Worm (Caenorhabditis elegans) whole organism, L3 larva: ENCODE results near the gene C06G4.4.
"Not testable (repeated sequence)": the region's sequence is repeated elsewhere in the genome, so short reads cannot be mapped to it uniquely, and the experiment has no call there.

Experiments used
- R02D3.7 ChIP-seq: fragments of 150-350 bp; optimal IDR thresholded peaks from 2 replicates; lab custom pipeline; 2014; ENCODE audit warnings: missing biosample characterization, missing genetic modification characterization
- ZK546.5 ChIP-seq: sonication (generic microtip); optimal IDR thresholded peaks from 2 replicates; lab custom pipeline; 2017; ENCODE audit warnings: missing biosample characterization, missing genetic modification characterization
- ama-1 ChIP-seq: fragments of 150-350 bp; optimal IDR thresholded peaks from 2 replicates; lab custom pipeline; 2018
- ceh-82 ChIP-seq: fragments of 150-350 bp; optimal IDR thresholded peaks from 2 replicates; lab custom pipeline; 2014; ENCODE audit warnings: missing biosample characterization, missing genetic modification characterization
- ceh-9 ChIP-seq: sonication (generic microtip); optimal IDR thresholded peaks from 2 replicates; lab custom pipeline; 2018; ENCODE audit warnings: missing biosample characterization, missing genetic modification characterization
- egl-5 ChIP-seq: fragments of 150-350 bp; optimal IDR thresholded peaks from 2 replicates; lab custom pipeline; 2017; ENCODE audit warnings: missing biosample characterization, missing genetic modification reagents, missing genetic modification characterization, inconsistent platforms
- elt-1 ChIP-seq: fragments of 150-350 bp; optimal IDR thresholded peaks from 2 replicates; lab custom pipeline; 2014; ENCODE audit warnings: missing biosample characterization, missing genetic modification characterization
- elt-3 ChIP-seq, 3 experiments: fragments of 150-350 bp in 1 of 3; sonication (generic microtip) in 2 of 3; optimal IDR thresholded peaks; 2 replicates in 2 of 3; 4 replicates in 1 of 3; lab custom pipeline; 2014 to 2017; ENCODE audit warnings: missing biosample characterization in 3 of 3, missing genetic modification characterization in 3 of 3
- eor-1 ChIP-seq, 2 experiments: fragments of 150-350 bp; optimal IDR thresholded peaks; 2 replicates each; lab custom pipeline; 2014 to 2018; ENCODE audit warnings: missing biosample characterization in 2 of 2, missing genetic modification characterization in 2 of 2
- fkh-10 ChIP-seq: sonication (generic microtip); optimal IDR thresholded peaks from 2 replicates; lab custom pipeline; 2017; ENCODE audit warnings: missing biosample characterization, missing genetic modification reagents, missing genetic modification characterization
- fkh-2 ChIP-seq: fragments of 150-350 bp; optimal IDR thresholded peaks from 2 replicates; lab custom pipeline; 2014; ENCODE audit warnings: missing biosample characterization, missing genetic modification reagents, missing genetic modification characterization
- hmg-11 ChIP-seq: sonication (generic microtip); optimal IDR thresholded peaks from 2 replicates; lab custom pipeline; 2016; ENCODE audit warnings: missing genetic modification characterization, missing compliant biosample characterization
- jun-1 ChIP-seq: fragments of 150-350 bp; optimal IDR thresholded peaks from 2 replicates; lab custom pipeline; 2014; ENCODE audit warnings: missing biosample characterization, missing genetic modification reagents, missing genetic modification characterization
- lin-15B ChIP-seq: fragments of 150-350 bp; optimal IDR thresholded peaks from 2 replicates; lab custom pipeline; 2014; ENCODE audit warnings: missing biosample characterization, missing genetic modification characterization
- lin-39 ChIP-seq: fragments of 150-350 bp; optimal IDR thresholded peaks from 2 replicates; lab custom pipeline; 2018; ENCODE audit warnings: missing biosample characterization, missing genetic modification reagents, missing genetic modification characterization
- nfya-1 ChIP-seq: sonication (generic microtip); optimal IDR thresholded peaks from 2 replicates; lab custom pipeline; 2017; ENCODE audit warnings: missing genetic modification characterization, mild to moderate bottlenecking, missing compliant biosample characterization, antibody characterized with exemption, moderate library complexity; ENCODE audit not compliant: insufficient read depth
- nhr-11 ChIP-seq: fragments of 150-350 bp; optimal IDR thresholded peaks from 2 replicates; lab custom pipeline; 2014; ENCODE audit warnings: missing biosample characterization, missing genetic modification characterization
- nhr-12 ChIP-seq: fragments of 150-350 bp; optimal IDR thresholded peaks from 2 replicates; lab custom pipeline; 2014; ENCODE audit warnings: missing biosample characterization, missing genetic modification characterization
- nhr-23 ChIP-seq: fragments of 150-350 bp; optimal IDR thresholded peaks from 2 replicates; lab custom pipeline; 2014; ENCODE audit warnings: missing biosample characterization, missing genetic modification reagents, missing genetic modification characterization
- nhr-25 ChIP-seq: sonication (generic microtip); optimal IDR thresholded peaks from 2 replicates; lab custom pipeline; 2017; ENCODE audit warnings: missing biosample characterization, missing genetic modification characterization
- nhr-28 ChIP-seq: fragments of 150-350 bp; optimal IDR thresholded peaks from 2 replicates; lab custom pipeline; 2014; ENCODE audit warnings: missing biosample characterization, missing genetic modification characterization
- nhr-43 ChIP-seq: sonication (generic microtip); optimal IDR thresholded peaks from 2 replicates; lab custom pipeline; 2016; ENCODE audit warnings: mild to moderate bottlenecking, missing genetic modification characterization, missing compliant biosample characterization; ENCODE audit not compliant: poor library complexity, severe bottlenecking
- pha-4 ChIP-seq: fragments of 150-350 bp; optimal IDR thresholded peaks from 2 replicates; lab custom pipeline; 2014; ENCODE audit warnings: missing biosample characterization, missing genetic modification reagents, missing genetic modification characterization
- pqm-1 ChIP-seq: fragments of 150-350 bp; optimal IDR thresholded peaks from 2 replicates; lab custom pipeline; 2017; ENCODE audit warnings: missing biosample characterization, missing genetic modification characterization, inconsistent platforms
- sea-2 ChIP-seq: fragments of 150-350 bp; sonication (generic microtip); optimal IDR thresholded peaks from 4 replicates; lab custom pipeline; 2014; ENCODE audit warnings: missing biosample characterization, missing genetic modification reagents, missing genetic modification characterization
- skn-1 ChIP-seq: fragments of 150-350 bp; optimal IDR thresholded peaks from 2 replicates; lab custom pipeline; 2014; ENCODE audit warnings: missing biosample characterization, missing genetic modification characterization
- tbx-2 ChIP-seq: sonication (generic microtip); optimal IDR thresholded peaks from 2 replicates; lab custom pipeline; 2016; ENCODE audit warnings: mild to moderate bottlenecking, missing genetic modification characterization, missing compliant biosample characterization
- unc-62 ChIP-seq: fragments of 150-350 bp; sonication (generic microtip); optimal IDR thresholded peaks from 4 replicates; lab custom pipeline; 2014; ENCODE audit warnings: missing biosample characterization, missing genetic modification reagents, missing genetic modification characterization
- ztf-4 ChIP-seq: fragments of 150-350 bp; optimal IDR thresholded peaks from 2 replicates; lab custom pipeline; 2014; ENCODE audit warnings: missing biosample characterization, missing genetic modification characterization

Gene C06G4.4

DNA sequence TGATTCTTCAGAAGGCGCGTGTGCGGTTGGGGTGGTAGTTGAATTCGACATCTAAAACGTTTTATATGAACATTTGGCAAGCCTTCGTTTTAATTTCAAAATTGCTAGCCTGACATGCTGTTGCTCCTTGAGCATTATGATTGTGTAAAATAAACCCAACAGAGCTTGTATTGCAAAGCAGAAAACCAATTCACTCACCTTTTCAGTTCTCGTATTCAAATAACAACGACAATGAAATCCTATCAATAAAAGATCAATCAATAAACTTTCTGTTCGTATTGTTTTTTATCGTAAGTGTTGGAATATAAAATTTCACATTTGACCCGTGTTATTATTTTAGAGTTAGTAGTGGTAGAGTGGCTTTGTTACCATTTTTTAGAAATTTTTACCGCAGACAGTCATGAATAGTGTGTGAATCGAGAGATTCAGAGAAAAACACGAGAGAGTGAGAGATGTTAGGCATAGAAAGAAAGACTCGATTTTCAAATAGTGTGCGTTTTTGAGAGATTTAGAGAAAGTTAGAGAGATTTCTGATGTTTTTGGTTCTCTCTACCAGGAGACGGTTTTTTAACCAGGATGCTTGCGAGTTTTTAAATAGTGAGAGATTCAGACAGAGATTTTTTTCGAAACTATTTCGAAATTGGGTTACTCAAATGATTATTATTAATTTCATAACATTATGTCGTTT, 18.5 kb downstream of the C06G4.4 start, which contains the start of gene F54H12.10:
F54H12.10 (minus strand) TSS at position 51 of the 688 bp plus-strand sequence.
- not testable (repeated sequence) for TF ChIP-seq nhr-43 (tag; lab: Kevin White, UChicago); hmg-11 (tag; lab: Kevin White, UChicago); fkh-10 (GFP tag; lab: Kevin White, UChicago)

DNA sequence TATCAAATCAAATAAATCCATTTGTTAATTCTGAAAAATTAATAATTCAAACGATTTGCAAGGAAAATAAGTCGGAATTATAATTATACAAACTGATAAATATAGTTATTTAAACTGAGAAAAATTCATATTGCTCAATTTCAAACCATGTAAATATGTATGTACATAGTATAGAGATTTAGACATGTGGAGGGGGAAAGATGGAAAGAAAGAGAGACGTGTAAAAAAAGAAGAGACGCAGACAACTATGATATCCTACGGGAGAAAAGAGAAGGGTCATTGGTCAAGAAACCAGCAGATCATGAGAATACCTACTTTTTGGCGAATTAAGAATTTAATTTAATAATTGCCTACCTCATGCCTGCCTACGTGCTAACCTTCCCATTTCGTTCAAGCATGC, 19.5 kb downstream of the C06G4.4 start, which contains the start of gene C29E4.11:
C29E4.11 (minus strand) TSS at position 30 of the 400 bp plus-strand sequence.
- TF ChIP-seq pha-4 (tag; lab: Kevin White, UChicago): peak; percentile 66
- TF ChIP-seq nfya-1 (tag; lab: Kevin White, UChicago): peak; percentile 32
- TF ChIP-seq egl-5 (tag; lab: Kevin White, UChicago): no peak
- peak; percentile 30 for TF ChIP-seq nhr-23 (tag; lab: Kevin White, UChicago)

DNA sequence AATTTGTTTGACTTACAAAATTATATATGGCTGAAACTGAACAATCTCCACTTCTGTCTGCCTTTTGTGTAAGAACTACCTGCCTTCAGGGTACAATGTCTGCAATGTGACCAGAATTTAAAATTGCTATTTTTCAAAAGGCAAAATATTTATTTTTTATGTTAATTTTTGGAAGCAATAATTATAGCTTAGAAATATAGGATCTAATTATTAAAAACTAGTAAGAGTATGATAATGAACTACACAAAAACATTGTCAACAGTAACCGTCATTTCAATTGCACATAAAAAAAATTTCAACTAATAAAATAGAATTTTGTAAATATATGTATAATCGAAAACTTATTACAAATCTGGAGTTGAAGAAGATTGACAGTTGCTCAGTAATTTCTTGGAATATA, 20.6 kb downstream of the C06G4.4 start, which contains the start of gene C29E4.9:
C29E4.9 (minus strand) TSS at position 101 of the 400 bp plus-strand sequence.
- TF ChIP-seq hmg-11 (tag; lab: Kevin White, UChicago) (no peak), nhr-43 (tag; lab: Kevin White, UChicago) (no peak), sea-2 (GFP tag; lab: Kevin White, UChicago) (no peak)
- TF ChIP-seq, all 47 proteins: peak for 0

DNA sequence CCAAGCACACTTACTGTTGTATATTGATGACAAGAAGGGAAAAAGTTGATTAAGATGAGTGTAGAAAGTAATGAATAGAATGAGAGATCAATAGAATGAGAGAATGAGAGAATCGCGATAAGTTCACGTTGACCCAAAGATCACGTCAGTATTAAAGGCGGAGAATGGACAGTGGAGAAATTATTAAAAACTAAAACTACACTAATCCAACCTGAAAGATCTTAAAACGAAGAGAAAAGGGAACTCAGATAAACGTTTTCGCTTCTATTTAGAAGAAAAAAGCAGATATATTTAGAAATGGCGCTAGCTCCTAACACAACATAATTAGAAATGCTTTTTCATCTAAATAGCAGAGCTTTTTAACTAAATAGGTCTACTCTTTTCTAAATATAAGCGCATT, 24.4 kb downstream of the C06G4.4 start, which contains the start of gene let-754:
let-754 (minus strand) TSS at position 101 of the 400 bp plus-strand sequence.
- TF ChIP-seq elt-1 (no peak), hmg-11 (tag; lab: Kevin White, UChicago) (no peak), ceh-9 (no peak), nhr-11 (tag; lab: Kevin White, UChicago) (no peak), skn-1 (tag; lab: Kevin White, UChicago) (no peak), lin-39 (no peak), unc-62 (no peak), eor-1 (tag; optimal IDR thresholded peaks at IDR 0.05; lab: Kevin White, UChicago) (no peak), nhr-12 (tag; lab: Kevin White, UChicago) (no peak), fkh-2 (no peak), ceh-82 (tag; lab: Kevin White, UChicago) (no peak), egl-5 (tag; lab: Kevin White, UChicago) (no peak), ztf-4 (tag; lab: Kevin White, UChicago) (no peak), tbx-2 (tag; lab: Kevin White, UChicago) (no peak), R02D3.7 (tag; lab: Kevin White, UChicago) (no peak), elt-3 (tag; optimal IDR thresholded peaks at IDR 0.05; lab: Kevin White, UChicago) (no peak), ama-1 (lab: Kevin White, UChicago) (no peak), nhr-28 (no peak), pqm-1 (no peak)

DNA sequence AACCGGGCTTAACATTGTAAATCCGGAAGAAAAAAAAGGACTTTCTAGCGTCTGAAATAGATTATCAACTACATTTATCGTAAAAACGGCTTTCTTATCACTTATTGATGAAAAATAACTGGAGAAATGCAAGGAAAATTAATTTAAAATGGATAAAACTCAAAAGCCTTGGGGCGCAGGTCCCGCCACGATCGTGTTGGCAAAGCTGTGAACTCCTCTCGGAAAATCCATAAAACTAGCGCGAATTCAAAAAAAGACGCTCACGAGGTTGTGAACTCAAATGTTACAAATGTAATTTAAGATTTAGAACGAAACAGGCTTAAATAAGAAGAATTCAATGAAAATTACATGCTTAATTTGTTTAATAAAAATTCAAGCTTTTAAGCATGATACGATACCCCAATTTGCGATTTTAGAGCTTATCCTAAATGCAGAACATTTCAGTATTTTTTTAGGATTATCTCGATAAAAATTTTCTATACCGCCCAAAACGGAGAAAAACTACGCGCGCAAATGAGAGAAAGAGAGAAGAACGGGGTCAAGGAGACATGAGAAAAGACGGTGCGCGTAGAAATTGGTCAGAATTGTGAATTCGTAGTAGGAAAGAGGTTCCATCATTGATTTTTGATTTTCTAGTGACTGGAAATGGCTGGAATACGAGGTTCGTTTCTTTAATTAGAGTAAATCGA, 25.4 kb downstream of the C06G4.4 start, which contains the start of gene C29E4.15:
C29E4.15 (plus strand) TSS at position 547 of the 689 bp plus-strand sequence.
- TF ChIP-seq nfya-1 (tag; lab: Kevin White, UChicago) (peak; percentile 68), nhr-25 (tag; lab: Kevin White, UChicago) (no peak), lin-15B (tag; lab: Kevin White, UChicago) (peak; percentile 70), jun-1 (no peak), nhr-12 (tag; lab: Kevin White, UChicago) (no peak), hmg-11 (tag; lab: Kevin White, UChicago) (peak; percentile 19), ZK546.5 (tag; lab: Kevin White, UChicago) (no peak), pha-4 (tag; lab: Kevin White, UChicago) (peak; percentile 32), egl-5 (tag; lab: Kevin White, UChicago) (peak; percentile 21)
